Comparison of ENCODE assay signal across 4 fruit fly cellular contexts in the genomic region with DNA sequence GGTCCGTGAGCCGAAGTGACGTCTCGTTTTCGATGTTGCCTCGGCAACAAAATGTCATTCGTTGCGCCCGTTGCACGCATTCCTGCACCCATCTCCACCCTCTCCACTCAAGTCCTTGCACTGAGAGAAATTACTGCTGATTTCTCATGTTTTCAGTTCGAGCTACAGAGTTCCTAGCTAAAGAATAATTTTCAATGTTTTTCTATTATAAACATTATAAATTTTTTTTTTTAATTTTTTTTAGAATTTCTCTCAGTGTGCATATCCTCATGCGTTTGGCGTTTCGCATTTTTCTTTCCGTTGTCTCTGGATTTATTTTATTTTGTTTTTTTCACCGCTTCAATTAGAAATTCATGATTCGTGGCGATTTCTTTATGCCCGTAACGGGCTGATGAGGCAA.
A peak's percentile ranks its signal among the peaks of the same experiment; 100 is the strongest.
TF ChIP-seq lines count a peak whose summit lies in the region.

No protein-coding gene starts in this region.

- TF ChIP-seq CTCF in whole organism, embryonic (GFP tag; optimal IDR thresholded peaks at IDR 0.05; lab: Kevin White, UChicago) = no peak

TF ChIP-seq in whole organism, embryonic, 481 proteins besides CTCF, POLR2A, EP300 and RAD21:
- TF ChIP-seq bsh (GFP tag; optimal IDR thresholded peaks at IDR 0.05; lab: Kevin White, UChicago) (peak in 1 of 2 experiments; percentile 13), Drgx (GFP tag; IDR thresholded peaks at IDR 0.05; lab: Robert Waterston, UW) (peak; percentile 56), corto (GFP tag; optimal IDR thresholded peaks at IDR 0.05; lab: Kevin White, UChicago) (peak; percentile 44), unpg (GFP tag; optimal IDR thresholded peaks at IDR 0.05; lab: Kevin White, UChicago) (no peak), CG2120 (GFP tag; optimal IDR thresholded peaks at IDR 0.05; lab: Kevin White, UChicago) (no peak), cwo (GFP tag; optimal IDR thresholded peaks at IDR 0.05; lab: Kevin White, UChicago) (no peak), CG8765 (GFP tag; IDR thresholded peaks at IDR 0.05; lab: Robert Waterston, UW) (no peak), CG4404 (GFP tag; IDR thresholded peaks at IDR 0.05; lab: Robert Waterston, UW) (peak; percentile 26; the same call in 1 of the 2 replicates), nom (GFP tag; optimal IDR thresholded peaks at IDR 0.05; lab: Kevin White, UChicago) (peak; percentile 56), lbe (GFP tag; optimal IDR thresholded peaks at IDR 0.05; lab: Kevin White, UChicago) (peak; percentile 61), D (optimal IDR thresholded peaks at IDR 0.05; lab: Kevin White, UChicago) (no peak), D (GFP tag; optimal IDR thresholded peaks at IDR 0.05; lab: Kevin White, UChicago) (no peak), sens (GFP tag; lab: Kevin White, UChicago) (peak; percentile 56)

TF ChIP-seq in whole organism, prepupa, 60 proteins besides CTCF, POLR2A, EP300 and RAD21 (continues in another document):
- TF ChIP-seq fd59A (GFP tag; optimal IDR thresholded peaks at IDR 0.05; lab: Kevin White, UChicago) (peak; percentile 49), vri (GFP tag; optimal IDR thresholded peaks at IDR 0.05; lab: Kevin White, UChicago) (peak; percentile 47), CG34406 (GFP tag; optimal IDR thresholded peaks at IDR 0.05; lab: Kevin White, UChicago) (peak; percentile 54), CG11294 (GFP tag; IDR thresholded peaks at IDR 0.05; lab: Robert Waterston, UW) (no peak), cyc (GFP tag; optimal IDR thresholded peaks at IDR 0.05; lab: Kevin White, UChicago) (peak; percentile 45), CG10669 (GFP tag; optimal IDR thresholded peaks at IDR 0.05; lab: Kevin White, UChicago) (peak; percentile 64), CG4318 (GFP tag; optimal IDR thresholded peaks at IDR 0.05; lab: Kevin White, UChicago) (peak; percentile 22), Hr39 (GFP tag; optimal IDR thresholded peaks at IDR 0.05; lab: Kevin White, UChicago) (peak; percentile 37), Eip78C (GFP tag; lab: Kevin White, UChicago) (peak; percentile 89), Hr38 (GFP tag; optimal IDR thresholded peaks at IDR 0.05; lab: Kevin White, UChicago) (no peak), CG32006 (GFP tag; optimal IDR thresholded peaks at IDR 0.05; lab: Kevin White, UChicago) (peak; percentile 53), CG6163 (GFP tag; IDR thresholded peaks at IDR 0.05; lab: Robert Waterston, UW) (peak; percentile 85), CG8632 (GFP tag; optimal IDR thresholded peaks at IDR 0.05; lab: Kevin White, UChicago) (peak; percentile 43), ss (GFP tag; optimal IDR thresholded peaks at IDR 0.05; lab: Kevin White, UChicago) (peak; percentile 47 to 58), fkh (GFP tag; optimal IDR thresholded peaks at IDR 0.05; lab: Kevin White, UChicago) (no peak), CG9139 (GFP tag; optimal IDR thresholded peaks at IDR 0.05; lab: Kevin White, UChicago) (peak; percentile 29), lz (GFP tag; optimal IDR thresholded peaks at IDR 0.05; lab: Kevin White, UChicago) (peak; percentile 62), Sox102F (GFP tag; optimal IDR thresholded peaks at IDR 0.05; lab: Kevin White, UChicago) (peak; percentile 76), Ets96B (tag; optimal IDR thresholded peaks at IDR 0.05; lab: Kevin White, UChicago) (peak; percentile 48), pdm3 (GFP tag; optimal IDR thresholded peaks at IDR 0.05; lab: Kevin White, UChicago) (peak; percentile 60), CG15336 (GFP tag; IDR thresholded peaks at IDR 0.05; lab: Robert Waterston, UW) (peak; percentile 59), Eip75B (GFP tag; optimal IDR thresholded peaks at IDR 0.05; lab: Kevin White, UChicago) (peak; percentile 34), achi (GFP tag; optimal IDR thresholded peaks at IDR 0.05; lab: Kevin White, UChicago) (peak; percentile 67), eg (GFP tag; IDR thresholded peaks at IDR 0.05; lab: Robert Waterston, UW) (peak; percentile 73), Lpt (GFP tag; optimal IDR thresholded peaks at IDR 0.05; lab: Kevin White, UChicago) (peak; percentile 10)

TF ChIP-seq in whole organism, pupa, 21 proteins besides CTCF, POLR2A, EP300 and RAD21:
- TF ChIP-seq Snoo (tag; optimal IDR thresholded peaks at IDR 0.05; lab: Kevin White, UChicago) (peak; percentile 56), gl (tag; optimal IDR thresholded peaks at IDR 0.05; lab: Kevin White, UChicago) (no peak), CG34367 (tag; optimal IDR thresholded peaks at IDR 0.05; lab: Kevin White, UChicago) (peak; percentile 45), CG17806 (tag; optimal IDR thresholded peaks at IDR 0.05; lab: Kevin White, UChicago) (peak; percentile 60), CG12605 (GFP tag; IDR thresholded peaks at IDR 0.05; lab: Robert Waterston, UW) (peak; percentile 41; the same call in 1 of the 2 replicates), CG4496 (GFP tag; IDR thresholded peaks at IDR 0.05; lab: Robert Waterston, UW) (peak; percentile 77; the same call in 2 of the 3 replicates), CG8301 (tag; optimal IDR thresholded peaks at IDR 0.05; lab: Kevin White, UChicago) (peak; percentile 24), CG8159 (tag; optimal IDR thresholded peaks at IDR 0.05; lab: Kevin White, UChicago) (peak; percentile 69), D1 (tag; optimal IDR thresholded peaks at IDR 0.05; lab: Kevin White, UChicago) (no peak), EcR (GFP tag; optimal IDR thresholded peaks at IDR 0.05; lab: Kevin White, UChicago) (no peak), CG10348 (GFP tag; IDR thresholded peaks at IDR 0.05; lab: Robert Waterston, UW) (no peak), CG32121 (GFP tag; IDR thresholded peaks at IDR 0.05; lab: Robert Waterston, UW) (no peak; the same call in 1 of the 2 replicates), CG14655 (GFP tag; optimal IDR thresholded peaks at IDR 0.05; lab: Kevin White, UChicago) (peak; percentile 59), CG9948 (tag; optimal IDR thresholded peaks at IDR 0.05; lab: Kevin White, UChicago) (peak; percentile 64), Ets98B (GFP tag; IDR thresholded peaks at IDR 0.05; lab: Robert Waterston, UW) (peak; percentile 30; the same call in 1 of the 2 replicates), Pif1B (GFP tag; optimal IDR thresholded peaks at IDR 0.05; lab: Kevin White, UChicago) (peak; percentile 48), rn (GFP tag; IDR thresholded peaks at IDR 0.05; lab: Robert Waterston, UW) (no peak), CG13204 (GFP tag; optimal IDR thresholded peaks at IDR 0.05; lab: Kevin White, UChicago) (peak; percentile 30), fd96Ca (GFP tag; IDR thresholded peaks at IDR 0.05; lab: Robert Waterston, UW) (peak; percentile 68), Pif1A (GFP tag; optimal IDR thresholded peaks at IDR 0.05; lab: Kevin White, UChicago) (peak; percentile 61), CG15710 (tag; optimal IDR thresholded peaks at IDR 0.05; lab: Kevin White, UChicago) (peak; percentile 68)

TF ChIP-seq in whole organism, wandering third instar larva, 38 proteins besides CTCF, POLR2A, EP300 and RAD21:
- TF ChIP-seq psq (GFP tag; optimal IDR thresholded peaks at IDR 0.05; lab: Kevin White, UChicago) = peak; percentile 43
- peak; percentile 43 for TF ChIP-seq dmrt93B (GFP tag; optimal IDR thresholded peaks at IDR 0.05; lab: Kevin White, UChicago)
- peak; percentile 56 for TF ChIP-seq ey (GFP tag; optimal IDR thresholded peaks at IDR 0.05; lab: Kevin White, UChicago)
- no peak for TF ChIP-seq sage (GFP tag; optimal IDR thresholded peaks at IDR 0.05; lab: Kevin White, UChicago)
- no peak for TF ChIP-seq tai (GFP tag; optimal IDR thresholded peaks at IDR 0.05; lab: Kevin White, UChicago)
- no peak for TF ChIP-seq woc (GFP tag; optimal IDR thresholded peaks at IDR 0.05; lab: Kevin White, UChicago)
- no peak for TF ChIP-seq Myc (optimal IDR thresholded peaks at IDR 0.05; lab: Kevin White, UChicago)
- peak; percentile 65 for TF ChIP-seq brk (GFP tag; optimal IDR thresholded peaks at IDR 0.05; lab: Kevin White, UChicago)
- no peak for TF ChIP-seq N (GFP tag; optimal IDR thresholded peaks at IDR 0.05; lab: Kevin White, UChicago)
- TF ChIP-seq dsf (GFP tag; optimal IDR thresholded peaks at IDR 0.05; lab: Kevin White, UChicago; ENCODE audit: borderline replicate concordance) = no peak
- TF ChIP-seq br (GFP tag; optimal IDR thresholded peaks at IDR 0.05; lab: Kevin White, UChicago) = peak; percentile 56
- TF ChIP-seq Vsx2 (GFP tag; optimal IDR thresholded peaks at IDR 0.05; lab: Kevin White, UChicago; ENCODE audit: partially characterized antibody) = no peak
- no peak for TF ChIP-seq Dfd (GFP tag; optimal IDR thresholded peaks at IDR 0.05; lab: Kevin White, UChicago)
- peak; percentile 43 for TF ChIP-seq OdsH (GFP tag; optimal IDR thresholded peaks at IDR 0.05; lab: Kevin White, UChicago)
- TF ChIP-seq h (GFP tag; optimal IDR thresholded peaks at IDR 0.05; lab: Kevin White, UChicago) = peak; percentile 67
- no peak for TF ChIP-seq Mio (GFP tag; optimal IDR thresholded peaks at IDR 0.05; lab: Kevin White, UChicago)
- peak; percentile 7 for TF ChIP-seq CrebA (GFP tag; optimal IDR thresholded peaks at IDR 0.05; lab: Kevin White, UChicago; ENCODE audit: borderline replicate concordance)
- peak; percentile 50 for TF ChIP-seq rgr (GFP tag; optimal IDR thresholded peaks at IDR 0.05; lab: Kevin White, UChicago)
- TF ChIP-seq Hnf4 (GFP tag; optimal IDR thresholded peaks at IDR 0.05; lab: Kevin White, UChicago) = peak; percentile 11
- no peak for TF ChIP-seq dl (GFP tag; optimal IDR thresholded peaks at IDR 0.05; lab: Kevin White, UChicago; ENCODE audit: insufficient read depth in 1 of 2, partially characterized antibody in 2 of 2)
- TF ChIP-seq Jra (GFP tag; optimal IDR thresholded peaks at IDR 0.05; lab: Kevin White, UChicago) = peak; percentile 7
- peak; percentile 76 for TF ChIP-seq HLH106 (tag; optimal IDR thresholded peaks at IDR 0.05; lab: Kevin White, UChicago)
- TF ChIP-seq Sp1 (GFP tag; optimal IDR thresholded peaks at IDR 0.05; lab: Kevin White, UChicago) = peak; percentile 71
- TF ChIP-seq Hr83 (GFP tag; optimal IDR thresholded peaks at IDR 0.05; lab: Kevin White, UChicago; ENCODE audit: poor library complexity, severe bottlenecking) = no peak
- peak; percentile 59 for TF ChIP-seq fru (GFP tag; optimal IDR thresholded peaks at IDR 0.05; lab: Kevin White, UChicago)
- peak in 1 of 2 experiments; percentile 61 for TF ChIP-seq foxo (GFP tag; optimal IDR thresholded peaks at IDR 0.05; lab: Kevin White, UChicago)
- no peak for TF ChIP-seq GATAd (GFP tag; optimal IDR thresholded peaks at IDR 0.05; lab: Kevin White, UChicago)
- peak; percentile 30 for TF ChIP-seq CG9705 (GFP tag; optimal IDR thresholded peaks at IDR 0.05; lab: Kevin White, UChicago)

Comparison
In these comparisons a context has a peak if more than half of its experiments do, and no peak if none do; other contexts are left out.
1. Of the 7 proteins assayed by ChIP-seq in both whole organism, embryonic and whole organism, prepupa: peak only in whole organism, embryonic: none; only in whole organism, prepupa: Blimp-1, Gug, Hr39, Lpt and Sox102F; in both: none; in neither: 2.